Fruit fly (Drosophila melanogaster) whole organism, embryonic: ENCODE results near the gene CG46059.

Source experiments
- Awh ChIP-seq: fragments of 200-800 bp; sonication (Bioruptor generic); IDR thresholded peaks from 2 replicates; pipeline ENCODE4, ENCODE4 v1.3.6; 2022; ENCODE audit warnings: missing biosample characterization, missing genetic modification characterization
- CG10462 ChIP-seq: fragments of 200-800 bp; sonication (Bioruptor generic); optimal IDR thresholded peaks from 2 replicates; lab custom pipeline; 2016; ENCODE audit warnings: missing biosample characterization, missing genetic modification characterization
- CG10543 ChIP-seq: fragments of 200-800 bp; sonication (Bioruptor generic); optimal IDR thresholded peaks from 3 replicates; lab custom pipeline; 2017; ENCODE audit warnings: missing biosample characterization, mild to moderate bottlenecking, missing genetic modification characterization, moderate library complexity
- CG11093 ChIP-seq: fragments of 200-800 bp; sonication (Bioruptor generic); IDR thresholded peaks from 3 replicates; pipeline ENCODE4 v1.3.6; 2022; ENCODE audit warnings: missing biosample characterization, missing genetic modification characterization
- CG11695 ChIP-seq: fragments of 200-800 bp; sonication (Bioruptor generic); IDR thresholded peaks from 3 replicates; pipeline ENCODE4 v1.3.6; 2022; ENCODE audit warnings: missing biosample characterization, missing genetic modification characterization
- CG14014 ChIP-seq: fragments of 200-800 bp; sonication (Bioruptor generic); IDR thresholded peaks from 2 replicates; pipeline ENCODE4 v1.3.6; 2022; ENCODE audit warnings: missing biosample characterization, missing genetic modification characterization
- CG15601 ChIP-seq: fragments of 200-800 bp; sonication (Bioruptor generic); optimal IDR thresholded peaks from 3 replicates; lab custom pipeline; 2019; ENCODE audit warnings: missing biosample characterization, mild to moderate bottlenecking, missing genetic modification characterization, moderate library complexity
- CG1647 ChIP-seq: fragments of 200-800 bp; sonication (Bioruptor generic); optimal IDR thresholded peaks from 3 replicates; lab custom pipeline; 2016; ENCODE audit warnings: missing biosample characterization, missing genetic modification characterization
- CG18011 ChIP-seq: fragments of 200-800 bp; sonication (Bioruptor generic); optimal IDR thresholded peaks from 2 replicates; lab custom pipeline; 2017; ENCODE audit warnings: missing biosample characterization, missing genetic modification characterization, mild to moderate bottlenecking, moderate library complexity, missing genotype
- CG2678 ChIP-seq: fragments of 200-800 bp; sonication (Bioruptor generic); optimal IDR thresholded peaks from 3 replicates; lab custom pipeline; 2019; ENCODE audit warnings: missing biosample characterization, mild to moderate bottlenecking, missing genetic modification characterization, moderate library complexity
- CG30431 ChIP-seq: fragments of 200-800 bp; sonication (Bioruptor generic); optimal IDR thresholded peaks from 2 replicates; lab custom pipeline; 2017; ENCODE audit warnings: missing biosample characterization, missing genetic modification characterization
- CG6791 ChIP-seq: fragments of 200-800 bp; sonication (Bioruptor generic); IDR thresholded peaks from 3 replicates; pipeline ENCODE4 v1.3.6; 2022; ENCODE audit warnings: missing biosample characterization, missing genetic modification characterization; ENCODE audit not compliant: partially characterized antibody
- CG9817 ChIP-seq: fragments of 200-800 bp; sonication (Bioruptor generic); optimal IDR thresholded peaks from 2 replicates; lab custom pipeline; 2018; ENCODE audit warnings: missing biosample characterization, mild to moderate bottlenecking, missing genetic modification characterization, moderate library complexity
- CG9932 ChIP-seq: fragments of 200-800 bp; sonication (Bioruptor generic); IDR thresholded peaks from 2 replicates; pipeline ENCODE4 v1.3.6; 2022; ENCODE audit warnings: missing biosample characterization, missing genetic modification characterization
- Dref ChIP-seq: fragments of 200-800 bp; sonication (Bioruptor generic); IDR thresholded peaks from 2 replicates; pipeline ENCODE4 v1.3.6; 2022; ENCODE audit warnings: missing biosample characterization, missing genetic modification characterization
- Eip74EF ChIP-seq, 2 experiments: fragments of 200-800 bp in 1 of 2; fragments of >200 bp in 1 of 2; sonication (Bioruptor generic) in 1 of 2; optimal IDR thresholded peaks; 2 replicates each; lab custom pipeline; 2017 to 2019; ENCODE audit warnings: missing biosample characterization in 2 of 2, missing genetic modification characterization in 2 of 2, mild to moderate bottlenecking in 1 of 2, moderate library complexity in 1 of 2
- HHEX ChIP-seq: fragments of 200-800 bp; sonication (Bioruptor generic); optimal IDR thresholded peaks from 3 replicates; lab custom pipeline; 2017; ENCODE audit warnings: missing biosample characterization, mild to moderate bottlenecking, missing genetic modification characterization, missing genetic modification reagents
- Hand ChIP-seq: fragments of 200-800 bp; sonication (Bioruptor generic); optimal IDR thresholded peaks from 2 replicates; lab custom pipeline; 2017; ENCODE audit warnings: mild to moderate bottlenecking, missing biosample characterization, missing genetic modification reagents, missing genetic modification characterization
- Jarid2 ChIP-seq: fragments of 200-800 bp; sonication (Bioruptor generic); optimal IDR thresholded peaks from 3 replicates; lab custom pipeline; 2017; ENCODE audit warnings: mild to moderate bottlenecking, missing biosample characterization, missing genetic modification reagents, missing genetic modification characterization
- Optix ChIP-seq: fragments of 200-800 bp; sonication (Bioruptor generic); IDR thresholded peaks from 3 replicates; pipeline ENCODE4 v1.3.6; 2022; ENCODE audit warnings: missing biosample characterization, missing genetic modification characterization
- Tbp ChIP-seq: fragments of >200 bp; optimal IDR thresholded peaks from 2 replicates; lab custom pipeline; 2018; ENCODE audit warnings: missing biosample characterization, missing genetic modification characterization
- al ChIP-seq: fragments of 200-800 bp; sonication (Bioruptor generic); IDR thresholded peaks from 2 replicates; pipeline ENCODE4 v1.3.6; 2022; ENCODE audit warnings: missing biosample characterization, missing genetic modification characterization
- aop ChIP-seq: fragments of 200-800 bp; sonication (Bioruptor generic); IDR thresholded peaks from 2 replicates; pipeline ENCODE4 v1.3.6; 2022; ENCODE audit warnings: missing biosample characterization, missing genetic modification characterization
- cato ChIP-seq: fragments of 200-800 bp; sonication (Bioruptor generic); optimal IDR thresholded peaks from 2 replicates; lab custom pipeline; 2016; ENCODE audit warnings: missing biosample characterization, missing genetic modification characterization, borderline replicate concordance
- cg ChIP-seq: fragments of 200-800 bp; sonication (Bioruptor generic); optimal IDR thresholded peaks from 3 replicates; lab custom pipeline; 2019; ENCODE audit warnings: missing biosample characterization, mild to moderate bottlenecking, missing genetic modification characterization, moderate library complexity
- chif ChIP-seq, 2 experiments: fragments of 200-800 bp; sonication (Bioruptor generic); optimal IDR thresholded peaks; 3 replicates each; lab custom pipeline; 2016; ENCODE audit warnings: missing biosample characterization in 2 of 2, missing genetic modification characterization in 2 of 2
- dan ChIP-seq: fragments of 200-800 bp; sonication (Bioruptor generic); IDR thresholded peaks from 2 replicates; pipeline ENCODE4 v1.3.6; 2022; ENCODE audit warnings: missing biosample characterization, missing genetic modification characterization
- dmrt99B ChIP-seq: fragments of 200-800 bp; sonication (Bioruptor generic); optimal IDR thresholded peaks from 2 replicates; lab custom pipeline; 2018; ENCODE audit warnings: missing biosample characterization, mild to moderate bottlenecking, missing genetic modification characterization, moderate library complexity
- dpn ChIP-seq, 2 experiments: fragments of 200-800 bp; sonication (Bioruptor generic); optimal IDR thresholded peaks; 3 replicates each; lab custom pipeline; 2016; ENCODE audit warnings: missing biosample characterization in 2 of 2, missing genetic modification characterization in 2 of 2
- gcm ChIP-seq: fragments of 200-800 bp; sonication (Bioruptor generic); optimal IDR thresholded peaks from 2 replicates; lab custom pipeline; 2019; ENCODE audit warnings: missing biosample characterization, mild to moderate bottlenecking, missing genetic modification characterization, moderate library complexity
- grn ChIP-seq: fragments of 200-800 bp; sonication (Bioruptor generic); optimal IDR thresholded peaks from 3 replicates; lab custom pipeline; 2017; ENCODE audit warnings: missing biosample characterization, missing genetic modification characterization
- gro ChIP-seq: fragments of 200-800 bp; sonication (Bioruptor generic); optimal IDR thresholded peaks from 2 replicates; lab custom pipeline; 2016; ENCODE audit warnings: missing biosample characterization, missing genetic modification characterization
- hth ChIP-seq: fragments of >200 bp; optimal IDR thresholded peaks from 2 replicates; lab custom pipeline; 2017; ENCODE audit warnings: inconsistent platforms
- lmd ChIP-seq: fragments of 200-800 bp; sonication (Bioruptor generic); IDR thresholded peaks from 2 replicates; pipeline ENCODE4 v1.3.6; 2022; ENCODE audit warnings: missing biosample characterization, missing genetic modification characterization
- lola ChIP-seq, 3 experiments: fragments of >200 bp in 2 of 3; fragments of 200-800 bp in 1 of 3; sonication (Bioruptor generic) in 1 of 3; optimal IDR thresholded peaks; 2 replicates each; lab custom pipeline; 2017 to 2019; ENCODE audit warnings: missing biosample characterization in 3 of 3, missing genetic modification characterization in 3 of 3, mild to moderate bottlenecking in 1 of 3, moderate library complexity in 1 of 3
- mirr ChIP-seq: fragments of 200-800 bp; sonication (Bioruptor generic); optimal IDR thresholded peaks from 3 replicates; lab custom pipeline; 2018; ENCODE audit warnings: missing biosample characterization, mild to moderate bottlenecking, missing genetic modification characterization
- pb ChIP-seq: fragments of 200-800 bp; sonication (Bioruptor generic); optimal IDR thresholded peaks from 3 replicates; lab custom pipeline; 2016; ENCODE audit warnings: missing biosample characterization, missing genetic modification characterization
- rib ChIP-seq: fragments of 200-800 bp; sonication (Bioruptor generic); IDR thresholded peaks from 2 replicates; pipeline ENCODE4 v1.3.6; 2022; ENCODE audit warnings: missing biosample characterization, missing genetic modification characterization
- slbo ChIP-seq: fragments of 200-800 bp; sonication (Bioruptor generic); IDR thresholded peaks from 2 replicates; pipeline ENCODE4 v1.3.6; 2022; ENCODE audit warnings: missing biosample characterization, missing genetic modification characterization
- slou ChIP-seq: fragments of 200-800 bp; sonication (Bioruptor generic); optimal IDR thresholded peaks from 3 replicates; lab custom pipeline; 2016; ENCODE audit warnings: missing biosample characterization, missing genetic modification characterization
- sqz ChIP-seq: fragments of 200-800 bp; sonication (Bioruptor generic); optimal IDR thresholded peaks from 3 replicates; lab custom pipeline; 2018; ENCODE audit warnings: missing biosample characterization, mild to moderate bottlenecking, missing genetic modification characterization
- vvl ChIP-seq: fragments of 200-800 bp; sonication (Bioruptor generic); IDR thresholded peaks from 2 replicates; pipeline ENCODE4 v1.3.6; 2022; ENCODE audit warnings: missing biosample characterization, missing genetic modification characterization
- wdn ChIP-seq: fragments of 200-800 bp; sonication (Bioruptor generic); IDR thresholded peaks from 2 replicates; pipeline ENCODE4 v1.3.6; 2022; ENCODE audit warnings: missing biosample characterization, missing genetic modification characterization
- z ChIP-seq: fragments of 200-800 bp; sonication (Bioruptor generic); IDR thresholded peaks from 3 replicates; pipeline ENCODE4 v1.3.6; 2022; ENCODE audit warnings: missing biosample characterization, missing genetic modification characterization
- zen2 ChIP-seq: fragments of 200-800 bp; sonication (Bioruptor generic); IDR thresholded peaks from 3 replicates; pipeline ENCODE4 v1.3.6; 2022; ENCODE audit warnings: missing biosample characterization, missing genetic modification characterization; ENCODE audit not compliant: partially characterized antibody
- zfh1 ChIP-seq: fragments of 200-800 bp; sonication (Bioruptor generic); IDR thresholded peaks from 3 replicates; pipeline ENCODE4 v1.3.6; 2022; ENCODE audit warnings: missing biosample characterization, missing genetic modification characterization

The CG46059 gene

DNA sequence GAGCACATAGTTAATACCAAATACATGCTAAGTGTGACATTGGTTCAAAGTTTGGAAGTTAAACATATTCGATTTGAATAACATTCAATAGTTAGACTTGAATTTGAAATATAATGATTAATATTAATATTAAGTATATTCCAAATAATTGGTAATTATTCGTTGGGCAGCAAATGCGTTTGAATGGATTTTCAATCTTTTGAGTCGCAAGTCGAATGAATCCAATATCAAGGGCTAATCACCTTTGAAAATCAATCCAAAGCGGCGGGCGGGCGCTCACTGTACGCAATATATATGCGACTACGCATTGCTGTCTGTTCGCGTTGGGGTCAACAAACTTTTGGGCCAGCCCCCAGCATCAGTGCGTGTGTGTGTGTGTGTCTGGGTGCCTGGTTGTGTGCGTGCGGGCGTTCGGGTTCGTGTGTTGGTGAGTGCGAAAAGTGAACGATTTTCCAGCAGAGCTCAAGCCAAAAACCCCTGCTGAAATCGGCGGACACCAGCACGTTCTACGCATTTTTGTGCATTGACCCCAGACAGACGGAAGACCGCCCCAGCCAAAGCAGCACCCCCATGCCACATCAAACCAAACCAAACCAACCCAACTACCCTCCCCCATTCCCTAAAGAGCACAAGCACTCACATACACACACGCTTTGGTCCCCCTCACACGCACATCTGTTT, 45.1 kb downstream of the CG46059 start (continued):
- TF ChIP-seq slbo (no peak), HHEX (GFP tag; lab: Kevin White, UChicago) (peak; percentile 22), gro (GFP tag; lab: Kevin White, UChicago) (no peak), al (no peak), CG9932 (GFP tag; lab: Robert Waterston, UW) (0 out of 2 replicates have a peak, but pooled peaks have one; percentile 28), dan (no peak), Eip74EF (GFP tag; optimal IDR thresholded peaks at IDR 0.05; lab: Kevin White, UChicago) (peak in 1 of 2 experiments; percentile 5), CG2678 (tag; lab: Kevin White, UChicago) (peak; percentile 62), dmrt99B (tag; lab: Kevin White, UChicago) (peak; percentile 59), lola (GFP tag; optimal IDR thresholded peaks at IDR 0.05; lab: Kevin White, UChicago) (peak in 1 of 3 experiments; percentile 9), z (0 out of 3 replicates have a peak, but pooled peaks have one; percentile 27), Optix (0 out of 3 replicates have a peak, but pooled peaks have one; percentile 21)
- TF ChIP-seq, all 482 proteins: peak for 86

- TF ChIP-seq Jarid2 (GFP tag; lab: Kevin White, UChicago) (no peak), CG2678 (tag; lab: Kevin White, UChicago) (no peak), gcm (no peak), CG11695 (GFP tag; lab: Robert Waterston, UW) (0 out of 3 replicates have a peak, but pooled peaks have one; percentile 11), sqz (GFP tag; lab: Kevin White, UChicago) (peak; percentile 61), slou (GFP tag; lab: Kevin White, UChicago) (no peak), lmd (GFP tag; lab: Robert Waterston, UW) (no peak), dpn (GFP tag; optimal IDR thresholded peaks at IDR 0.05; lab: Kevin White, UChicago) (no peak), CG18011 (GFP tag; lab: Kevin White, UChicago) (no peak), aop (GFP tag; lab: Robert Waterston, UW) (no peak), Dref (GFP tag; lab: Robert Waterston, UW) (no peak), cato (no peak), wdn (GFP tag; lab: Robert Waterston, UW) (no peak), chif (GFP tag; optimal IDR thresholded peaks at IDR 0.05; lab: Kevin White, UChicago) (no peak), CG10543 (GFP tag; lab: Kevin White, UChicago) (no peak), al (no peak), CG1647 (GFP tag; lab: Kevin White, UChicago) (no peak), mirr (no peak), zen2 (GFP tag; lab: Robert Waterston, UW) (0 out of 3 replicates have a peak, but pooled peaks have one; percentile 17), vvl (GFP tag; lab: Robert Waterston, UW) (peak; percentile 26; the same call in 1 of the 2 replicates), rib (GFP tag; lab: Robert Waterston, UW) (no peak), grn (GFP tag; lab: Kevin White, UChicago) (no peak), CG15601 (no peak), CG10462 (no peak), Hand (GFP tag; lab: Kevin White, UChicago) (no peak), cg (GFP tag; lab: Kevin White, UChicago) (peak; percentile 40), zfh1 (GFP tag; lab: Robert Waterston, UW) (no peak), Awh (no peak), CG9817 (tag; lab: Kevin White, UChicago) (no peak), CG30431 (GFP tag; lab: Kevin White, UChicago) (no peak), CG6791 (GFP tag; lab: Robert Waterston, UW) (no peak), hth (lab: Kevin White, UChicago) (no peak), CG14014 (GFP tag; lab: Robert Waterston, UW) (no peak), pb (no peak), CG11093 (GFP tag; lab: Robert Waterston, UW) (no peak), Tbp (no peak)
Observed at dm6 chr2L:19137494-19138360, 45.9 kb downstream of the CG46059 start.
